Fruit fly (Drosophila melanogaster) whole organism, prepupa: Measurements from ENCODE around the gene CIAPIN1.

Experiments
- Blimp-1 ChIP-seq: fragments of 200-800 bp; sonication (Bioruptor generic); optimal IDR thresholded peaks from 3 replicates; lab custom pipeline; 2017; ENCODE audit warnings: missing biosample characterization, missing genetic modification characterization, mild to moderate bottlenecking, moderate library complexity, missing genetic modification reagents
- CG10631 ChIP-seq: fragments of 200-800 bp; sonication (Bioruptor generic); optimal IDR thresholded peaks from 2 replicates; lab custom pipeline; 2016; ENCODE audit warnings: missing biosample characterization, missing genetic modification characterization
- CG10669 ChIP-seq: fragments of 200-800 bp; sonication (Bioruptor generic); optimal IDR thresholded peaks from 3 replicates; lab custom pipeline; 2018; ENCODE audit warnings: missing biosample characterization, mild to moderate bottlenecking, missing genetic modification characterization, moderate library complexity
- CG11762 ChIP-seq: fragments of 200-800 bp; sonication (Bioruptor generic); optimal IDR thresholded peaks from 3 replicates; lab custom pipeline; 2016; ENCODE audit warnings: missing biosample characterization, missing genetic modification characterization; ENCODE audit not compliant: insufficient read depth
- CG11902 ChIP-seq: fragments of 200-800 bp; sonication (Bioruptor generic); optimal IDR thresholded peaks from 3 replicates; lab custom pipeline; 2016; ENCODE audit warnings: missing biosample characterization, missing genetic modification characterization
- CG15336 ChIP-seq: fragments of 200-800 bp; sonication (Bioruptor generic); IDR thresholded peaks from 2 replicates; pipeline ENCODE4 v1.3.6; 2022; ENCODE audit warnings: missing biosample characterization, missing genetic modification characterization
- CG1621 ChIP-seq: fragments of 200-800 bp; sonication (Bioruptor generic); optimal IDR thresholded peaks from 3 replicates; lab custom pipeline; 2018; ENCODE audit warnings: missing biosample characterization, mild to moderate bottlenecking, missing genetic modification characterization
- CG16779 ChIP-seq: fragments of 200-800 bp; sonication (Bioruptor generic); optimal IDR thresholded peaks from 3 replicates; lab custom pipeline; 2017; ENCODE audit warnings: missing biosample characterization, mild to moderate bottlenecking, missing genetic modification characterization
- CG31627 ChIP-seq: fragments of 200-800 bp; sonication (Bioruptor generic); optimal IDR thresholded peaks from 3 replicates; lab custom pipeline; 2016; ENCODE audit warnings: missing biosample characterization, missing genetic modification characterization
- CG4318 ChIP-seq: fragments of 200-800 bp; sonication (Bioruptor generic); optimal IDR thresholded peaks from 3 replicates; lab custom pipeline; 2017; ENCODE audit warnings: missing biosample characterization, mild to moderate bottlenecking, missing genetic modification characterization
- CG6163 ChIP-seq: fragments of 200-800 bp; sonication (Bioruptor generic); IDR thresholded peaks from 3 replicates; pipeline ENCODE4 v1.3.6; 2022; ENCODE audit warnings: missing biosample characterization, missing genetic modification characterization
- CG6792 ChIP-seq: fragments of 200-800 bp; sonication (Bioruptor generic); optimal IDR thresholded peaks from 3 replicates; lab custom pipeline; 2016; ENCODE audit warnings: missing biosample characterization, missing genetic modification characterization
- CG6808 ChIP-seq: fragments of 200-800 bp; sonication (Bioruptor generic); optimal IDR thresholded peaks from 3 replicates; lab custom pipeline; 2017; ENCODE audit warnings: missing biosample characterization, missing genetic modification characterization, mild to moderate bottlenecking, moderate library complexity, missing genetic modification reagents
- CG7368 ChIP-seq: fragments of 200-800 bp; sonication (Bioruptor generic); optimal IDR thresholded peaks from 3 replicates; lab custom pipeline; 2016; ENCODE audit warnings: missing biosample characterization, missing genetic modification characterization
- CG8319 ChIP-seq: fragments of 200-800 bp; sonication (Bioruptor generic); optimal IDR thresholded peaks from 3 replicates; lab custom pipeline; 2016; ENCODE audit warnings: missing biosample characterization, missing genetic modification characterization
- CG9139 ChIP-seq: fragments of 200-800 bp; sonication (Bioruptor generic); optimal IDR thresholded peaks from 3 replicates; lab custom pipeline; 2017; ENCODE audit warnings: missing biosample characterization, mild to moderate bottlenecking, missing genetic modification characterization
- Eip75B ChIP-seq: fragments of 200-800 bp; sonication (Bioruptor generic); optimal IDR thresholded peaks from 3 replicates; lab custom pipeline; 2016; ENCODE audit warnings: missing biosample characterization, missing genetic modification characterization
- Eip93F ChIP-seq: fragments of 200-800 bp; sonication (Bioruptor generic); optimal IDR thresholded peaks from 2 replicates; lab custom pipeline; 2016; ENCODE audit warnings: missing biosample characterization, mild to moderate bottlenecking, missing genetic modification characterization
- Ets21C ChIP-seq: fragments of 200-800 bp; sonication (Bioruptor generic); optimal IDR thresholded peaks from 3 replicates; lab custom pipeline; 2016; ENCODE audit warnings: missing biosample characterization, missing genetic modification characterization
- Gug ChIP-seq: fragments of 200-800 bp; sonication (Bioruptor generic); IDR thresholded peaks from 2 replicates; pipeline ENCODE4 v1.3.6; 2022; ENCODE audit warnings: missing biosample characterization, missing genetic modification characterization
- Hr38 ChIP-seq: sonication (Bioruptor generic); optimal IDR thresholded peaks from 2 replicates; lab custom pipeline; 2016; ENCODE audit warnings: missing biosample characterization, missing genetic modification characterization
- Hr39 ChIP-seq: fragments of 200-800 bp; sonication (Bioruptor generic); optimal IDR thresholded peaks from 2 replicates; lab custom pipeline; 2016; ENCODE audit warnings: missing biosample characterization, missing genetic modification characterization
- Hr4 ChIP-seq: fragments of 200-800 bp; sonication (Bioruptor generic); optimal IDR thresholded peaks from 3 replicates; lab custom pipeline; 2016; ENCODE audit warnings: missing biosample characterization, missing genetic modification characterization
- Lpt ChIP-seq: fragments of 200-800 bp; sonication (Bioruptor generic); optimal IDR thresholded peaks from 3 replicates; lab custom pipeline; 2016; ENCODE audit warnings: missing biosample characterization, missing genetic modification characterization
- Met ChIP-seq: fragments of 200-800 bp; sonication (Bioruptor generic); optimal IDR thresholded peaks from 3 replicates; lab custom pipeline; 2016; ENCODE audit warnings: missing biosample characterization, missing genetic modification characterization
- OdsH ChIP-seq: fragments of 200-800 bp; sonication (Bioruptor generic); optimal IDR thresholded peaks from 3 replicates; lab custom pipeline; 2016; ENCODE audit warnings: missing biosample characterization, missing genetic modification characterization
- Smox ChIP-seq: fragments of 200-800 bp; sonication (Bioruptor generic); optimal IDR thresholded peaks from 3 replicates; lab custom pipeline; 2016; ENCODE audit warnings: missing biosample characterization, missing genetic modification characterization
- Sox102F ChIP-seq: fragments of 200-800 bp; sonication (Bioruptor generic); optimal IDR thresholded peaks from 2 replicates; lab custom pipeline; 2016; ENCODE audit warnings: missing biosample characterization, mild to moderate bottlenecking, missing genetic modification characterization
- Sox14 ChIP-seq: fragments of 200-800 bp; sonication (Bioruptor generic); optimal IDR thresholded peaks from 3 replicates; lab custom pipeline; 2016; ENCODE audit warnings: missing biosample characterization, missing genetic modification characterization
- Sox15 ChIP-seq: fragments of 200-800 bp; sonication (Bioruptor generic); optimal IDR thresholded peaks from 3 replicates; lab custom pipeline; 2016; ENCODE audit warnings: missing biosample characterization, missing genetic modification characterization
- achi ChIP-seq: fragments of 200-800 bp; sonication (Bioruptor generic); optimal IDR thresholded peaks from 3 replicates; lab custom pipeline; 2016; ENCODE audit warnings: missing biosample characterization, missing genetic modification characterization
- acj6 ChIP-seq: fragments of 200-800 bp; sonication (Bioruptor generic); optimal IDR thresholded peaks from 3 replicates; lab custom pipeline; 2016; ENCODE audit warnings: missing biosample characterization, missing genetic modification characterization
- cyc ChIP-seq: fragments of 200-800 bp; sonication (Bioruptor generic); optimal IDR thresholded peaks from 3 replicates; lab custom pipeline; 2016; ENCODE audit warnings: missing biosample characterization, missing genetic modification characterization
- fd59A ChIP-seq: fragments of 200-800 bp; sonication (Bioruptor generic); optimal IDR thresholded peaks from 2 replicates; lab custom pipeline; 2017; ENCODE audit warnings: missing biosample characterization, mild to moderate bottlenecking, missing genetic modification characterization, missing genetic modification reagents
- fd85E ChIP-seq: fragments of 200-800 bp; sonication (Bioruptor generic); optimal IDR thresholded peaks from 3 replicates; lab custom pipeline; 2016; ENCODE audit warnings: missing biosample characterization, missing genetic modification characterization
- fkh ChIP-seq: fragments of 200-800 bp; sonication (Bioruptor generic); optimal IDR thresholded peaks from 3 replicates; lab custom pipeline; 2017; ENCODE audit warnings: missing biosample characterization, mild to moderate bottlenecking, missing genetic modification characterization, moderate library complexity
- pdm3 ChIP-seq: fragments of 200-800 bp; sonication (Bioruptor generic); optimal IDR thresholded peaks from 3 replicates; lab custom pipeline; 2016; ENCODE audit warnings: missing biosample characterization, missing genetic modification characterization
- salr ChIP-seq, 2 experiments: fragments of 200-800 bp; sonication (Bioruptor generic); optimal IDR thresholded peaks; 3 replicates each; lab custom pipeline; 2016 to 2018; ENCODE audit warnings: missing biosample characterization in 2 of 2, missing genetic modification characterization in 2 of 2, mild to moderate bottlenecking in 1 of 2
- spab ChIP-seq: fragments of 200-800 bp; sonication (Bioruptor generic); optimal IDR thresholded peaks from 2 replicates; lab custom pipeline; 2017; ENCODE audit warnings: missing biosample characterization, mild to moderate bottlenecking, missing genetic modification characterization, missing genetic modification reagents
- svp ChIP-seq: fragments of 200-800 bp; sonication (Bioruptor generic); peaks from one replicate; lab custom pipeline; 2016; ENCODE audit warnings: missing biosample characterization, missing genetic modification characterization
- vri ChIP-seq: fragments of 200-800 bp; sonication (Bioruptor generic); optimal IDR thresholded peaks from 3 replicates; lab custom pipeline; 2016; ENCODE audit warnings: missing biosample characterization, mild to moderate bottlenecking, missing genetic modification characterization

CIAPIN1 gene

DNA sequence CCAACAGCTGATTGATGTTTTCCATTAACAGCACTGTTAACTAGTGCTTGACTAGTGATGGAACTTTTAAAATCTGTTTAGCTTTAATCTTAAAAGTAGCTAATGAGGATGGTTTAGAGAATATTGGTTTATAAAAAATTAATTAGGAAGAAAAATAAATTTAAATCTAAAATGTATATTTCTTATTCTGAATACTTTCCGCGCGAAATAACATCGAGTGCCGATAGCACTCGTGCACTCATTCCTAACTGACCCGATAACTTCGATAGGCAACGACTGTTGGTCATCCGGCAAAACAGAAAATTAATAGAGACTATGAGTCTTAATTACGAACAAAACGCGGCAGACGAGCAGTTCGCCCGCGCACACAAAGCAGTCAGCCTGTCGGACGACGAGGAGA, 29.0 kb downstream of the CIAPIN1 start, which contains the start of the genes THG and Rnmt (continued):
- TF ChIP-seq Blimp-1 (GFP tag; lab: Kevin White, UChicago) (no peak), Eip75B (peak; percentile 82), fd85E (no peak), CG9139 (no peak), Hr38 (GFP tag; lab: Kevin White, UChicago) (no peak), pdm3 (peak; percentile 77), OdsH (GFP tag; lab: Kevin White, UChicago) (peak; percentile 79), CG11762 (GFP tag; lab: Kevin White, UChicago) (no peak), Sox102F (no peak), CG7368 (GFP tag; lab: Kevin White, UChicago) (peak; percentile 26), spab (GFP tag; lab: Kevin White, UChicago) (no peak), CG1621 (peak; percentile 40), Sox15 (GFP tag; lab: Kevin White, UChicago) (peak; percentile 52), CG31627 (GFP tag; lab: Kevin White, UChicago) (peak; percentile 72), CG10631 (GFP tag; lab: Kevin White, UChicago) (peak; percentile 84), Hr39 (GFP tag; lab: Kevin White, UChicago) (peak; percentile 59), CG10669 (GFP tag; lab: Kevin White, UChicago) (no peak), Smox (peak; percentile 79), cyc (peak; percentile 71), CG15336 (GFP tag; lab: Robert Waterston, UW) (peak; percentile 66), Lpt (GFP tag; lab: Kevin White, UChicago) (no peak), Hr4 (GFP tag; lab: Kevin White, UChicago) (peak; percentile 75), salr (GFP tag; optimal IDR thresholded peaks at IDR 0.05; lab: Kevin White, UChicago) (peak; percentile 14 to 63), Sox14 (GFP tag; lab: Kevin White, UChicago) (peak; percentile 72), CG4318 (no peak), vri (GFP tag; lab: Kevin White, UChicago) (no peak), svp (GFP tag; lab: Kevin White, UChicago) (no peak), CG16779 (no peak), fd59A (peak; percentile 13), Gug (peak; percentile 69; the same call in 1 of the 2 replicates), fkh (no peak), acj6 (GFP tag; lab: Kevin White, UChicago) (peak; percentile 74), achi (GFP tag; lab: Kevin White, UChicago) (peak; percentile 78), CG6792 (peak; percentile 69), Met (GFP tag; lab: Kevin White, UChicago) (no peak), CG6808 (GFP tag; lab: Kevin White, UChicago) (no peak), CG11902 (GFP tag; lab: Kevin White, UChicago) (peak; percentile 19), CG6163 (GFP tag; lab: Robert Waterston, UW) (peak; percentile 73)

DNA sequence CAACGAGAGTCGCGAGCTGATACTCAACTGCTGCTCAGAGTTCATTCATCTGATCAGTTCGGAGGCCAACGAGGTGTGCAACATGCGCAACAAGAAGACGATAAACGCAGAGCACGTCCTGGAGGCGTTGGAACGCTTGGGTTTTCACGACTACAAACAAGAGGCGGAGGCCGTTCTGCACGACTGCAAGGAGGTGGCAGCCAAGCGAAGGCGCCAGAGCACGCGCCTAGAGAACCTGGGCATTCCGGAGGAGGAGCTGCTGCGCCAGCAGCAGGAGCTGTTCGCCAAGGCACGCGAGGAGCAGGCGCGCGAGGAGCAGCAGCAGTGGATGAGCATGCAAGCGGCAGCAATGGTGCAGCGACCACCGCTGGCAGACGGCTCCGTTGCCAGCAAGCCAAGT, 30.6 kb downstream of the CIAPIN1 start:
- TF ChIP-seq CG10631 (GFP tag; lab: Kevin White, UChicago) (no peak), Ets21C (GFP tag; lab: Kevin White, UChicago) (no peak), CG16779 (no peak), Hr38 (GFP tag; lab: Kevin White, UChicago) (no peak), Eip93F (GFP tag; lab: Kevin White, UChicago) (no peak), CG8319 (no peak), spab (GFP tag; lab: Kevin White, UChicago) (no peak), acj6 (GFP tag; lab: Kevin White, UChicago) (no peak)
